Fruit fly (Drosophila melanogaster) whole organism, embryonic: ENCODE results near the gene Drs.
A peak's percentile ranks its signal among the peaks of the same experiment; 100 is the strongest.

Source experiments
- Blimp-1 ChIP-seq: fragments of 200-800 bp; sonication (Bioruptor generic); optimal IDR thresholded peaks from 3 replicates; lab custom pipeline; 2018; ENCODE audit warnings: missing biosample characterization, missing genetic modification characterization, mild to moderate bottlenecking, moderate library complexity, missing genetic modification reagents
- CG10654 ChIP-seq: fragments of 200-800 bp; sonication (Bioruptor generic); optimal IDR thresholded peaks from 2 replicates; lab custom pipeline; 2016; ENCODE audit warnings: missing biosample characterization, missing genetic modification characterization
- CG10979 ChIP-seq: fragments of 200-800 bp; sonication (Bioruptor generic); optimal IDR thresholded peaks from 2 replicates; lab custom pipeline; 2018; ENCODE audit warnings: missing biosample characterization, mild to moderate bottlenecking, missing genetic modification characterization, moderate library complexity
- CG12155 ChIP-seq: fragments of 200-800 bp; sonication (Bioruptor generic); optimal IDR thresholded peaks from 3 replicates; lab custom pipeline; 2016; ENCODE audit warnings: missing biosample characterization, missing genetic modification characterization
- CG12659 ChIP-seq: fragments of 200-800 bp; sonication (Bioruptor generic); optimal IDR thresholded peaks from 3 replicates; lab custom pipeline; 2017; ENCODE audit warnings: mild to moderate bottlenecking, missing biosample characterization, missing genetic modification reagents, missing genetic modification characterization
- CG12769 ChIP-seq: fragments of 200-800 bp; sonication (Bioruptor generic); optimal IDR thresholded peaks from 2 replicates; lab custom pipeline; 2019; ENCODE audit warnings: missing biosample characterization, mild to moderate bottlenecking, missing genetic modification characterization, moderate library complexity
- CG13424 ChIP-seq: fragments of 200-800 bp; sonication (Bioruptor generic); optimal IDR thresholded peaks from 2 replicates; lab custom pipeline; 2019; ENCODE audit warnings: missing biosample characterization, mild to moderate bottlenecking, missing genetic modification characterization, moderate library complexity
- CG14441 ChIP-seq: fragments of 200-800 bp; sonication (Bioruptor generic); IDR thresholded peaks from 2 replicates; pipeline ENCODE4 v1.3.6; 2022; ENCODE audit warnings: missing biosample characterization, missing genetic modification characterization
- CG14710 ChIP-seq: fragments of 200-800 bp; sonication (Bioruptor generic); optimal IDR thresholded peaks from 3 replicates; lab custom pipeline; 2019; ENCODE audit warnings: missing biosample characterization, mild to moderate bottlenecking, missing genetic modification characterization, moderate library complexity
- CG1529 ChIP-seq: fragments of 200-800 bp; sonication (Bioruptor generic); optimal IDR thresholded peaks from 3 replicates; lab custom pipeline; 2018; ENCODE audit warnings: missing biosample characterization, missing genetic modification characterization
- CG16863 ChIP-seq: fragments of 200-800 bp; sonication (Bioruptor generic); optimal IDR thresholded peaks from 3 replicates; lab custom pipeline; 2016; ENCODE audit warnings: missing biosample characterization, missing genetic modification characterization
- CG17328 ChIP-seq: fragments of 200-800 bp; sonication (Bioruptor generic); IDR thresholded peaks from 2 replicates; pipeline ENCODE4 v1.3.6; 2022; ENCODE audit warnings: missing biosample characterization, missing genetic modification characterization
- CG17361 ChIP-seq: fragments of 200-800 bp; sonication (Bioruptor generic); IDR thresholded peaks from 3 replicates; pipeline ENCODE4 v1.3.6; 2022; ENCODE audit warnings: missing biosample characterization, missing genetic modification characterization
- CG18262 ChIP-seq: fragments of 200-800 bp; optimal IDR thresholded peaks from 3 replicates; lab custom pipeline; 2019; ENCODE audit warnings: missing biosample characterization, mild to moderate bottlenecking, missing genetic modification characterization, moderate library complexity
- CG2889 ChIP-seq: fragments of 200-800 bp; sonication (Bioruptor generic); IDR thresholded peaks from 3 replicates; pipeline ENCODE4 v1.3.6; 2022; ENCODE audit warnings: missing biosample characterization, missing genetic modification characterization
- CG8359 ChIP-seq: fragments of 200-800 bp; sonication (Bioruptor generic); optimal IDR thresholded peaks from 2 replicates; lab custom pipeline; 2017; ENCODE audit warnings: missing biosample characterization, mild to moderate bottlenecking, missing genetic modification characterization, borderline replicate concordance
- Fer1 ChIP-seq: fragments of 200-800 bp; sonication (Bioruptor generic); optimal IDR thresholded peaks from 2 replicates; lab custom pipeline; 2017; ENCODE audit warnings: missing biosample characterization, mild to moderate bottlenecking, missing genetic modification characterization
- Mes4 ChIP-seq: fragments of 200-800 bp; sonication (Bioruptor generic); optimal IDR thresholded peaks from 2 replicates; lab custom pipeline; 2016; ENCODE audit warnings: missing biosample characterization, missing genetic modification characterization
- NfI ChIP-seq: fragments of 200-800 bp; sonication (Bioruptor generic); optimal IDR thresholded peaks from 3 replicates; lab custom pipeline; 2018; ENCODE audit warnings: missing biosample characterization, mild to moderate bottlenecking, missing genetic modification characterization, moderate library complexity
- Oaz ChIP-seq: fragments of 200-800 bp; sonication (Bioruptor generic); IDR thresholded peaks from 2 replicates; pipeline ENCODE4 v1.3.6; 2022; ENCODE audit warnings: missing biosample characterization, missing genetic modification characterization
- Rx ChIP-seq: fragments of 200-800 bp; sonication (Bioruptor generic); IDR thresholded peaks from 2 replicates; pipeline ENCODE4 v1.3.6; 2022; ENCODE audit warnings: missing biosample characterization, missing genetic modification characterization
- Sox102F ChIP-seq: fragments of 200-800 bp; sonication (Bioruptor generic); optimal IDR thresholded peaks from 2 replicates; lab custom pipeline; 2018; ENCODE audit warnings: missing biosample characterization, mild to moderate bottlenecking, missing genetic modification characterization, moderate library complexity
- Xrp1 ChIP-seq: fragments of 200-800 bp; sonication (Bioruptor generic); IDR thresholded peaks from 2 replicates; pipeline ENCODE4 v1.3.6; 2022; ENCODE audit warnings: missing biosample characterization, missing genetic modification characterization
- bab2 ChIP-seq: fragments of 200-800 bp; sonication (Bioruptor generic); optimal IDR thresholded peaks from 2 replicates; lab custom pipeline; 2016; ENCODE audit warnings: missing biosample characterization, missing genetic modification characterization
- caup ChIP-seq: fragments of 200-800 bp; sonication (Bioruptor generic); optimal IDR thresholded peaks from 3 replicates; lab custom pipeline; 2017; ENCODE audit warnings: missing biosample characterization, mild to moderate bottlenecking, missing genetic modification characterization, moderate library complexity; ENCODE audit not compliant: severe bottlenecking
- crp ChIP-seq, 2 experiments: fragments of 200-800 bp; sonication (Bioruptor generic); optimal IDR thresholded peaks; 2 replicates in 1 of 2; 3 replicates in 1 of 2; lab custom pipeline; 2017; ENCODE audit warnings: missing biosample characterization in 2 of 2, missing genetic modification characterization in 2 of 2, mild to moderate bottlenecking in 1 of 2, moderate library complexity in 1 of 2
- eve ChIP-seq, 2 experiments: fragments of >200 bp; optimal IDR thresholded peaks; 2 replicates each; lab custom pipeline; 2017; ENCODE audit warnings: missing biosample characterization in 2 of 2, missing genetic modification characterization in 2 of 2
- ewg ChIP-seq: fragments of 200-800 bp; sonication (Bioruptor generic); optimal IDR thresholded peaks from 3 replicates; lab custom pipeline; 2017; ENCODE audit warnings: mild to moderate bottlenecking, missing biosample characterization, missing genetic modification reagents, missing genetic modification characterization
- fd96Cb ChIP-seq: fragments of 200-800 bp; sonication (Bioruptor generic); optimal IDR thresholded peaks from 2 replicates; lab custom pipeline; 2018; ENCODE audit warnings: missing biosample characterization, mild to moderate bottlenecking, missing genetic modification characterization, moderate library complexity
- lmd ChIP-seq: fragments of 200-800 bp; sonication (Bioruptor generic); IDR thresholded peaks from 2 replicates; pipeline ENCODE4 v1.3.6; 2022; ENCODE audit warnings: missing biosample characterization, missing genetic modification characterization
- nau ChIP-seq: fragments of 200-800 bp; sonication (Bioruptor generic); optimal IDR thresholded peaks from 3 replicates; lab custom pipeline; 2017; ENCODE audit warnings: missing biosample characterization, mild to moderate bottlenecking, missing genetic modification characterization, missing genetic modification reagents
- pfk ChIP-seq: fragments of 200-800 bp; sonication (Bioruptor generic); optimal IDR thresholded peaks from 2 replicates; lab custom pipeline; 2018; ENCODE audit warnings: missing biosample characterization, mild to moderate bottlenecking, missing genetic modification characterization, moderate library complexity
- psq ChIP-seq: fragments of 200-800 bp; sonication (Bioruptor generic); optimal IDR thresholded peaks from 2 replicates; lab custom pipeline; 2017; ENCODE audit warnings: missing biosample characterization, missing genetic modification characterization
- pum ChIP-seq: fragments of 200-800 bp; sonication (Bioruptor generic); optimal IDR thresholded peaks from 2 replicates; lab custom pipeline; 2016; ENCODE audit warnings: missing biosample characterization, missing genetic modification characterization
- repo ChIP-seq: fragments of 200-800 bp; sonication (Bioruptor generic); optimal IDR thresholded peaks from 2 replicates; lab custom pipeline; 2016; ENCODE audit warnings: missing biosample characterization, missing genetic modification characterization
- row ChIP-seq: fragments of 200-800 bp; sonication (Bioruptor generic); IDR thresholded peaks from 3 replicates; pipeline ENCODE4 v1.3.6; 2022; ENCODE audit warnings: missing biosample characterization, missing genetic modification characterization
- sc ChIP-seq, 3 experiments: fragments of >200 bp in 2 of 3; fragments of 200-800 bp in 1 of 3; sonication (Bioruptor generic) in 1 of 3; optimal IDR thresholded peaks; 2 replicates in 2 of 3; 3 replicates in 1 of 3; lab custom pipeline; 2017; ENCODE audit warnings: mild to moderate bottlenecking in 1 of 3, missing biosample characterization in 1 of 3, missing genetic modification characterization in 1 of 3, missing genetic modification reagents in 1 of 3
- so ChIP-seq: fragments of 200-800 bp; sonication (Bioruptor generic); IDR thresholded peaks from 3 replicates; pipeline ENCODE4 v1.3.6; 2022; ENCODE audit warnings: missing biosample characterization, missing genetic modification characterization
- sob ChIP-seq: fragments of 200-800 bp; sonication (Bioruptor generic); IDR thresholded peaks from 2 replicates; pipeline ENCODE4 v1.3.6; 2022; ENCODE audit warnings: missing biosample characterization, missing genetic modification characterization
- stc ChIP-seq: fragments of 200-800 bp; sonication (Bioruptor generic); IDR thresholded peaks from 2 replicates; pipeline ENCODE4 v1.3.6; 2022; ENCODE audit warnings: missing biosample characterization, missing genetic modification characterization
- tap ChIP-seq: fragments of 200-800 bp; optimal IDR thresholded peaks from 3 replicates; lab custom pipeline; 2019; ENCODE audit warnings: missing biosample characterization, mild to moderate bottlenecking, missing genetic modification characterization, moderate library complexity
- tio ChIP-seq: fragments of 200-800 bp; sonication (Bioruptor generic); optimal IDR thresholded peaks from 2 replicates; lab custom pipeline; 2017; ENCODE audit warnings: missing biosample characterization, missing genetic modification characterization, inconsistent platforms
- wor ChIP-seq: fragments of 200-800 bp; sonication (Bioruptor generic); IDR thresholded peaks from 2 replicates; pipeline ENCODE4 v1.3.6; 2022; ENCODE audit warnings: missing biosample characterization, missing genetic modification characterization

Drs gene

DNA sequence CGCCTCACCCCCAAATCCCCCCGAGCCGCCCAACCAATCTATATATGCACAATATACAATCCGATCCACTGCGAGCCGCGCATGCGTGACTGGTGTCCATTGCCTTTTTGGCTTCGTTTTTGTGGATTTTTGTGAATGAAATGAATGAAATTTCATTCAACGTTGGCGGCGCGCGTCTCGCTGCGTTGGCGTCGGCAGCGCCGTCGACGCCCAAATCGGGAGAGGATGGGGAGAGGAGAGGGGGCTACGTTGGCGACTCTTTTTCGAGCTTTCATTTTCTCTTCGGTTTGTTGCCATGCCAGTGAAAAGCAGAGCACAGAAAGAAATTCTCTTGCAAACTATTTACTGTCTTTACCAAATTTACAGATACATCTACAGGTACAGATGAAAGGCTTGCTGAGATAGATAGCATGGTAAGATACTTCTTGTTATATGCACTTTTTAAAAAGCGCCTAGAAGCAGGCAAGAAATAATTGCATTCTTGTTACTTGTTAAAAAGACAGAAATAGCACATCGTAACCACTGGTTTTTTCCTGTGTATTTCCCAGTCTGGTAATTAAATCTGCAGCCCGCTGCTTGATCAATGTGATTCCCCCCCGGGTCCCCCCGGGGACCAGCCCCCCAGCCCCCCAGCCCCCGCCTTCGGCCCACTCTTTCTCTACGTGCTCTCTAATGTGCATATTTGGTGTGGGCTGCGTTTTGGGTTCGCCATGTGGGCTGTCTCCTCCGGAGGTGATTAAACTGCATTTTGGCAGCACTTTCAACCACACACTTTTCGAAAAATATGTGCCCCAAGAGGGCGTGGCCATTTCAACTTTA lies 11.1 kb downstream of the Drs start (continued):
- no peak for TF ChIP-seq CG12155 (GFP tag; lab: Kevin White, UChicago)
- TF ChIP-seq lmd (GFP tag; lab: Robert Waterston, UW): peak; percentile 51; the same call in 1 of the 2 replicates
- TF ChIP-seq Sox102F (GFP tag; lab: Kevin White, UChicago): peak; percentile 80
- TF ChIP-seq CG1529: peak; percentile 65
- TF ChIP-seq eve (GFP tag; optimal IDR thresholded peaks at IDR 0.05; lab: Kevin White, UChicago): no peak
- TF ChIP-seq CG8359 (GFP tag; lab: Kevin White, UChicago): no peak
- no peak for TF ChIP-seq crp (GFP tag; optimal IDR thresholded peaks at IDR 0.05; lab: Kevin White, UChicago)
- TF ChIP-seq Oaz (GFP tag; lab: Robert Waterston, UW): no peak
- peak; percentile 19; the same call in 1 of the 2 replicates for TF ChIP-seq sob (GFP tag; lab: Robert Waterston, UW)
- peak; percentile 69 for TF ChIP-seq CG17361 (GFP tag; lab: Robert Waterston, UW)
- peak; percentile 86 for TF ChIP-seq Blimp-1
- peak; percentile 16 for TF ChIP-seq pum (GFP tag; lab: Kevin White, UChicago)
- TF ChIP-seq nau (GFP tag; lab: Kevin White, UChicago): peak; percentile 53
- TF ChIP-seq Mes4 (GFP tag; lab: Kevin White, UChicago): no peak
- TF ChIP-seq CG16863 (GFP tag; lab: Kevin White, UChicago): peak; percentile 31
- peak; percentile 36 for TF ChIP-seq CG12659 (GFP tag; lab: Kevin White, UChicago)
- TF ChIP-seq bab2: no peak
- TF ChIP-seq psq (GFP tag; lab: Kevin White, UChicago): no peak
- TF ChIP-seq CG10654 (GFP tag; lab: Kevin White, UChicago): peak; percentile 19
- TF ChIP-seq pfk: no peak
- TF ChIP-seq sc (optimal IDR thresholded peaks at IDR 0.05; lab: Kevin White, UChicago): no peak
- peak; percentile 13 for TF ChIP-seq sc (GFP tag; optimal IDR thresholded peaks at IDR 0.05; lab: Kevin White, UChicago)
- TF ChIP-seq CG17328: peak; percentile 29
- TF ChIP-seq wor: peak; percentile 56; the same call in 1 of the 2 replicates
- TF ChIP-seq CG10979: peak; percentile 69
- TF ChIP-seq CG2889 (GFP tag; lab: Robert Waterston, UW): no peak
- TF ChIP-seq CG13424 (tag; lab: Kevin White, UChicago): peak; percentile 62
- no peak for TF ChIP-seq Fer1 (GFP tag; lab: Kevin White, UChicago)
- peak; percentile 50 for TF ChIP-seq ewg (GFP tag; lab: Kevin White, UChicago)
- TF ChIP-seq so (GFP tag; lab: Robert Waterston, UW): 0 out of 3 replicates have a peak, but pooled peaks have one; percentile 44
- peak; percentile 58 for TF ChIP-seq fd96Cb
- TF ChIP-seq CG12769: peak; percentile 19
- peak; percentile 34 for TF ChIP-seq NfI (GFP tag; lab: Kevin White, UChicago)
- peak; percentile 16 for TF ChIP-seq repo (GFP tag; lab: Kevin White, UChicago)
- peak; percentile 22; the same call in 1 of the 2 replicates for TF ChIP-seq stc
- TF ChIP-seq Xrp1 (GFP tag; lab: Robert Waterston, UW): peak; percentile 54; the same call in 1 of the 2 replicates
- TF ChIP-seq CG14441 (GFP tag; lab: Robert Waterston, UW): peak; percentile 21; the same call in 1 of the 2 replicates
- no peak for TF ChIP-seq tio (GFP tag; lab: Kevin White, UChicago)
- TF ChIP-seq tap (tag; lab: Kevin White, UChicago): peak; percentile 66
- 0 out of 2 replicates have a peak, but pooled peaks have one; percentile 29 for TF ChIP-seq Rx (GFP tag; lab: Robert Waterston, UW)
- no peak for TF ChIP-seq caup (GFP tag; lab: Kevin White, UChicago)
- TF ChIP-seq row: peak; percentile 60
- peak; percentile 46 for TF ChIP-seq CG14710 (tag; lab: Kevin White, UChicago)
- TF ChIP-seq CG18262 (tag; lab: Kevin White, UChicago): peak; percentile 76
